Fruit fly (Drosophila melanogaster) whole organism, embryonic: ENCODE results near the gene sima.

Experiments used
- Abd-B ChIP-seq: fragments of 200-800 bp; sonication (Bioruptor generic); optimal IDR thresholded peaks from 2 replicates; lab custom pipeline; 2018; ENCODE audit warnings: missing biosample characterization, mild to moderate bottlenecking, missing genetic modification characterization, moderate library complexity
- Awh ChIP-seq: fragments of 200-800 bp; sonication (Bioruptor generic); IDR thresholded peaks from 2 replicates; pipeline ENCODE4, ENCODE4 v1.3.6; 2022; ENCODE audit warnings: missing biosample characterization, missing genetic modification characterization
- Blimp-1 ChIP-seq: fragments of 200-800 bp; sonication (Bioruptor generic); optimal IDR thresholded peaks from 3 replicates; lab custom pipeline; 2018; ENCODE audit warnings: missing biosample characterization, missing genetic modification characterization, mild to moderate bottlenecking, moderate library complexity, missing genetic modification reagents
- CG14441 ChIP-seq: fragments of 200-800 bp; sonication (Bioruptor generic); IDR thresholded peaks from 2 replicates; pipeline ENCODE4 v1.3.6; 2022; ENCODE audit warnings: missing biosample characterization, missing genetic modification characterization
- CG17186 ChIP-seq: fragments of 200-800 bp; sonication (Bioruptor generic); optimal IDR thresholded peaks from 3 replicates; lab custom pipeline; 2017; ENCODE audit warnings: missing biosample characterization, missing genetic modification reagents, missing genetic modification characterization
- CG17328 ChIP-seq: fragments of 200-800 bp; sonication (Bioruptor generic); IDR thresholded peaks from 2 replicates; pipeline ENCODE4 v1.3.6; 2022; ENCODE audit warnings: missing biosample characterization, missing genetic modification characterization
- CG17361 ChIP-seq: fragments of 200-800 bp; sonication (Bioruptor generic); IDR thresholded peaks from 3 replicates; pipeline ENCODE4 v1.3.6; 2022; ENCODE audit warnings: missing biosample characterization, missing genetic modification characterization
- CG17802 ChIP-seq: fragments of 200-800 bp; sonication (Bioruptor generic); optimal IDR thresholded peaks from 2 replicates; lab custom pipeline; 2018; ENCODE audit warnings: missing biosample characterization, mild to moderate bottlenecking, missing genetic modification characterization, moderate library complexity
- CG17829 ChIP-seq: fragments of 200-800 bp; optimal IDR thresholded peaks from 2 replicates; lab custom pipeline; 2019; ENCODE audit warnings: missing biosample characterization, mild to moderate bottlenecking, missing genetic modification characterization, moderate library complexity
- CG2120 ChIP-seq: fragments of 200-800 bp; sonication (Bioruptor generic); optimal IDR thresholded peaks from 3 replicates; lab custom pipeline; 2016; ENCODE audit warnings: missing biosample characterization, missing genetic modification characterization
- CG31224 ChIP-seq: fragments of 200-800 bp; sonication (Bioruptor generic); IDR thresholded peaks from 2 replicates; pipeline ENCODE4 v1.3.6; 2022; ENCODE audit warnings: missing biosample characterization, missing genetic modification characterization
- CG33213 ChIP-seq: fragments of 200-800 bp; sonication (Bioruptor generic); optimal IDR thresholded peaks from 3 replicates; lab custom pipeline; 2016; ENCODE audit warnings: missing biosample characterization, missing genetic modification characterization
- CG6683 ChIP-seq: fragments of 200-800 bp; sonication (Bioruptor generic); optimal IDR thresholded peaks from 2 replicates; lab custom pipeline; 2017; ENCODE audit warnings: missing biosample characterization, mild to moderate bottlenecking, missing genetic modification characterization, missing genetic modification reagents
- CG8290 ChIP-seq, 3 experiments: fragments of 200-800 bp; sonication (Bioruptor generic); optimal IDR thresholded peaks; 2 replicates each; lab custom pipeline; 2016 to 2019; ENCODE audit warnings: missing biosample characterization in 3 of 3, missing genetic modification characterization in 3 of 3, mild to moderate bottlenecking in 2 of 3, moderate library complexity in 1 of 3
- Dll ChIP-seq: fragments of 200-800 bp; sonication (Bioruptor generic); IDR thresholded peaks from 4 replicates; pipeline ENCODE4 v1.3.6; 2022; ENCODE audit warnings: missing biosample characterization, missing genetic modification characterization; ENCODE audit not compliant: partially characterized antibody
- E2f2 ChIP-seq: fragments of 200-800 bp; sonication (Bioruptor generic); IDR thresholded peaks from 2 replicates; pipeline ENCODE4 v1.3.6; 2022; ENCODE audit warnings: missing biosample characterization, missing genetic modification characterization
- Ets65A ChIP-seq: fragments of 200-800 bp; sonication (Bioruptor generic); peaks from one replicate; lab custom pipeline; 2016; ENCODE audit warnings: missing biosample characterization, missing genetic modification characterization
- Gug ChIP-seq: fragments of 200-800 bp; sonication (Bioruptor generic); IDR thresholded peaks from 4 replicates; pipeline ENCODE4 v1.3.6; 2022; ENCODE audit warnings: missing biosample characterization, missing genetic modification characterization
- HLH3B ChIP-seq: fragments of 200-800 bp; sonication (Bioruptor generic); IDR thresholded peaks from 2 replicates; pipeline ENCODE4 v1.3.6; 2022; ENCODE audit warnings: missing biosample characterization, missing genetic modification characterization
- HLH4C ChIP-seq: fragments of 200-800 bp; sonication (Bioruptor generic); IDR thresholded peaks from 3 replicates; pipeline ENCODE4 v1.3.6; 2022; ENCODE audit warnings: missing biosample characterization, missing genetic modification characterization; ENCODE audit not compliant: partially characterized antibody
- Hand ChIP-seq: fragments of 200-800 bp; sonication (Bioruptor generic); optimal IDR thresholded peaks from 2 replicates; lab custom pipeline; 2017; ENCODE audit warnings: mild to moderate bottlenecking, missing biosample characterization, missing genetic modification reagents, missing genetic modification characterization
- Med ChIP-seq: fragments of 200-800 bp; sonication (Bioruptor generic); peaks from one replicate; lab custom pipeline; 2016; ENCODE audit warnings: missing biosample characterization, missing genetic modification characterization, mild to moderate bottlenecking, inconsistent platforms, moderate library complexity
- NfI ChIP-seq: fragments of 200-800 bp; sonication (Bioruptor generic); optimal IDR thresholded peaks from 3 replicates; lab custom pipeline; 2018; ENCODE audit warnings: missing biosample characterization, mild to moderate bottlenecking, missing genetic modification characterization, moderate library complexity
- Oaz ChIP-seq: fragments of 200-800 bp; sonication (Bioruptor generic); IDR thresholded peaks from 2 replicates; pipeline ENCODE4 v1.3.6; 2022; ENCODE audit warnings: missing biosample characterization, missing genetic modification characterization
- Rfx ChIP-seq: fragments of 200-800 bp; sonication (Bioruptor generic); IDR thresholded peaks from 2 replicates; pipeline ENCODE4 v1.3.6; 2022; ENCODE audit warnings: missing biosample characterization, missing genetic modification characterization
- Sox102F ChIP-seq: fragments of 200-800 bp; sonication (Bioruptor generic); optimal IDR thresholded peaks from 2 replicates; lab custom pipeline; 2018; ENCODE audit warnings: missing biosample characterization, mild to moderate bottlenecking, missing genetic modification characterization, moderate library complexity
- Ssrp ChIP-seq: fragments of 200-800 bp; sonication (Bioruptor generic); optimal IDR thresholded peaks from 2 replicates; lab custom pipeline; 2018; ENCODE audit warnings: missing biosample characterization, mild to moderate bottlenecking, missing genetic modification characterization, moderate library complexity
- az2 ChIP-seq: fragments of 200-800 bp; sonication (Bioruptor generic); optimal IDR thresholded peaks from 3 replicates; lab custom pipeline; 2016; ENCODE audit warnings: missing biosample characterization, missing genetic modification characterization
- chn ChIP-seq: fragments of 200-800 bp; sonication (Bioruptor generic); optimal IDR thresholded peaks from 2 replicates; lab custom pipeline; 2016; ENCODE audit warnings: missing biosample characterization, missing genetic modification characterization
- ci ChIP-seq: fragments of 200-800 bp; sonication (Bioruptor generic); IDR thresholded peaks from 3 replicates; pipeline ENCODE4 v1.3.6; 2022; ENCODE audit warnings: missing biosample characterization, missing genetic modification characterization
- dysf ChIP-seq: fragments of 200-800 bp; sonication (Bioruptor generic); IDR thresholded peaks from 3 replicates; pipeline ENCODE4 v1.3.6; 2022; ENCODE audit warnings: missing biosample characterization, missing genetic modification characterization
- emc ChIP-seq: fragments of 200-800 bp; sonication (Bioruptor generic); optimal IDR thresholded peaks from 2 replicates; lab custom pipeline; 2016; ENCODE audit warnings: missing biosample characterization, missing genetic modification characterization
- lmd ChIP-seq: fragments of 200-800 bp; sonication (Bioruptor generic); IDR thresholded peaks from 2 replicates; pipeline ENCODE4 v1.3.6; 2022; ENCODE audit warnings: missing biosample characterization, missing genetic modification characterization
- phol ChIP-seq: fragments of 200-800 bp; sonication (Bioruptor generic); optimal IDR thresholded peaks from 3 replicates; lab custom pipeline; 2018; ENCODE audit warnings: missing biosample characterization, mild to moderate bottlenecking, missing genetic modification characterization, moderate library complexity
- pita ChIP-seq: fragments of 200-800 bp; sonication (Bioruptor generic); optimal IDR thresholded peaks from 2 replicates; lab custom pipeline; 2017; ENCODE audit warnings: missing biosample characterization, mild to moderate bottlenecking, missing genetic modification characterization
- pnt ChIP-seq: fragments of 200-800 bp; sonication (Bioruptor generic); optimal IDR thresholded peaks from 3 replicates; lab custom pipeline; 2016; ENCODE audit warnings: missing biosample characterization, missing genetic modification characterization
- prd ChIP-seq, 3 experiments: fragments of >200 bp in 2 of 3; fragments of 200-800 bp in 1 of 3; sonication (Bioruptor generic) in 1 of 3; optimal IDR thresholded peaks in 2 of 3; IDR thresholded peaks in 1 of 3; 2 replicates in 2 of 3; 3 replicates in 1 of 3; pipeline versions ENCODE4 v1.3.6 to Lab custom; 2017 to 2022; ENCODE audit warnings: missing biosample characterization in 1 of 3, missing genetic modification characterization in 1 of 3
- pum ChIP-seq: fragments of 200-800 bp; sonication (Bioruptor generic); optimal IDR thresholded peaks from 2 replicates; lab custom pipeline; 2016; ENCODE audit warnings: missing biosample characterization, missing genetic modification characterization
- row ChIP-seq: fragments of 200-800 bp; sonication (Bioruptor generic); IDR thresholded peaks from 3 replicates; pipeline ENCODE4 v1.3.6; 2022; ENCODE audit warnings: missing biosample characterization, missing genetic modification characterization
- sc ChIP-seq, 3 experiments: fragments of >200 bp in 2 of 3; fragments of 200-800 bp in 1 of 3; sonication (Bioruptor generic) in 1 of 3; optimal IDR thresholded peaks; 2 replicates in 2 of 3; 3 replicates in 1 of 3; lab custom pipeline; 2017; ENCODE audit warnings: mild to moderate bottlenecking in 1 of 3, missing biosample characterization in 1 of 3, missing genetic modification characterization in 1 of 3, missing genetic modification reagents in 1 of 3
- shn ChIP-seq: fragments of 200-800 bp; sonication (Bioruptor generic); optimal IDR thresholded peaks from 3 replicates; lab custom pipeline; 2016; ENCODE audit warnings: missing biosample characterization, missing genetic modification characterization
- sima ChIP-seq: fragments of 200-800 bp; sonication (Bioruptor generic); optimal IDR thresholded peaks from 2 replicates; lab custom pipeline; 2016; ENCODE audit warnings: missing biosample characterization, missing genetic modification characterization
- sisA ChIP-seq: fragments of 200-800 bp; sonication (Bioruptor generic); IDR thresholded peaks from 2 replicates; pipeline ENCODE4 v1.3.6; 2022; ENCODE audit warnings: missing biosample characterization, missing genetic modification characterization
- tgo ChIP-seq: fragments of 200-800 bp; sonication (Bioruptor generic); IDR thresholded peaks from 3 replicates; pipeline ENCODE4 v1.3.6; 2022; ENCODE audit warnings: missing biosample characterization, missing genetic modification characterization
- trem ChIP-seq: fragments of 200-800 bp; optimal IDR thresholded peaks from 3 replicates; lab custom pipeline; 2019; ENCODE audit warnings: missing biosample characterization, mild to moderate bottlenecking, missing genetic modification characterization, moderate library complexity
- unpg ChIP-seq: fragments of 200-800 bp; sonication (Bioruptor generic); optimal IDR thresholded peaks from 3 replicates; lab custom pipeline; 2018; ENCODE audit warnings: missing biosample characterization, mild to moderate bottlenecking, missing genetic modification characterization, moderate library complexity
- vnd ChIP-seq: fragments of 200-800 bp; sonication (Bioruptor generic); IDR thresholded peaks from 3 replicates; pipeline ENCODE4 v1.3.6; 2022; ENCODE audit warnings: missing biosample characterization, missing genetic modification characterization; ENCODE audit not compliant: partially characterized antibody
- z ChIP-seq: fragments of 200-800 bp; sonication (Bioruptor generic); IDR thresholded peaks from 3 replicates; pipeline ENCODE4 v1.3.6; 2022; ENCODE audit warnings: missing biosample characterization, missing genetic modification characterization
- zf30C ChIP-seq: fragments of 200-800 bp; sonication (Bioruptor generic); optimal IDR thresholded peaks from 3 replicates; lab custom pipeline; 2018; ENCODE audit warnings: missing biosample characterization, mild to moderate bottlenecking, missing genetic modification characterization

sima gene

DNA sequence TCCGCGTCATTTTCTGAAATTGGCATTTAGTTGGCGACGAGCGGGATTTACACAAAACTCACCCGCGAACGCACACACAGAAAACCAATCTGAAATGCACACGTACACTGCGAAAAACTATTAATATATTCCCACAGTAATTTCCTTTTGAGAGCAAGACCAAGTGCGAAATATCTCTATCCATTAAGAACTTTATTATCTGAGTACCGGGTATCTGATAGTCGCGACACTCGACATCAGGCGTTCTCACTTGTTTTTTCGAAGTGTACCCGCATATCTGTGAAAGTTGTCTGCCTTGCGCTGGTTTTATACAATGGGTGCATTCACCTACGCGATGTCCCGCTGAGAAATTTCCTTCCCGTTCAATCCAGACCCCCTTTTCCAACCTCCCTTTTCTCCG lies 18.0 kb downstream of the sima start (continued):
- no peak for TF ChIP-seq pum (GFP tag; lab: Kevin White, UChicago)
- no peak for TF ChIP-seq Oaz (GFP tag; lab: Robert Waterston, UW)
- no peak for TF ChIP-seq NfI (GFP tag; lab: Kevin White, UChicago)
- TF ChIP-seq row (GFP tag; lab: Robert Waterston, UW), result 0 out of 3 replicates have a peak, but pooled peaks have one; percentile 26
- peak; percentile 40; the same call in 1 of the 2 replicates for TF ChIP-seq HLH3B (GFP tag; lab: Robert Waterston, UW)
- TF ChIP-seq CG17186 (GFP tag; lab: Kevin White, UChicago), result no peak
- TF ChIP-seq az2 (GFP tag; lab: Kevin White, UChicago), result peak; percentile 26
- no peak for TF ChIP-seq sima (GFP tag; lab: Kevin White, UChicago)
- TF ChIP-seq trem (tag; lab: Kevin White, UChicago), result no peak
- no peak for TF ChIP-seq sc (optimal IDR thresholded peaks at IDR 0.05; lab: Kevin White, UChicago)
- TF ChIP-seq sc (GFP tag; optimal IDR thresholded peaks at IDR 0.05; lab: Kevin White, UChicago), result no peak
- TF ChIP-seq pnt (GFP tag; lab: Kevin White, UChicago), result peak; percentile 17
- TF ChIP-seq CG17328 (GFP tag; lab: Robert Waterston, UW), result 0 out of 2 replicates have a peak, but pooled peaks have one; percentile 9
- no peak for TF ChIP-seq emc (GFP tag; lab: Kevin White, UChicago)
- TF ChIP-seq zf30C (GFP tag; lab: Kevin White, UChicago), result no peak
- 0 out of 4 replicates have a peak, but pooled peaks have one; percentile 27 for TF ChIP-seq Gug
- TF ChIP-seq Med (GFP tag; lab: Kevin White, UChicago), result peak; percentile 63
- TF ChIP-seq Ets65A (GFP tag; lab: Kevin White, UChicago), result peak; percentile 60
- TF ChIP-seq sisA, result peak; percentile 38; the same call in 1 of the 2 replicates
- TF ChIP-seq CG33213 (GFP tag; lab: Kevin White, UChicago), result no peak
- no peak for TF ChIP-seq Hand (GFP tag; lab: Kevin White, UChicago)
- no peak for TF ChIP-seq z (GFP tag; lab: Robert Waterston, UW)
- TF ChIP-seq CG17829, result peak; percentile 6
- 0 out of 3 replicates have a peak, but pooled peaks have one; percentile 13 for TF ChIP-seq dysf (GFP tag; lab: Robert Waterston, UW)
- TF ChIP-seq chn (GFP tag; lab: Kevin White, UChicago), result peak; percentile 8
- TF ChIP-seq HLH4C, result peak; percentile 72
- TF ChIP-seq vnd (GFP tag; lab: Robert Waterston, UW), result peak; percentile 16; the same call in 1 of the 3 replicates
- TF ChIP-seq Dll (GFP tag; lab: Robert Waterston, UW), result no peak
- TF ChIP-seq CG17802 (tag; lab: Kevin White, UChicago), result no peak
- peak; percentile 41 for TF ChIP-seq Sox102F (GFP tag; lab: Kevin White, UChicago)
- peak; percentile 22; the same call in 1 of the 3 replicates for TF ChIP-seq ci
- TF ChIP-seq, all 482 proteins: peak for 55

- TF ChIP-seq E2f2 (peak; percentile 8; the same call in 1 of the 2 replicates), CG6683 (GFP tag; lab: Kevin White, UChicago) (no peak), lmd (GFP tag; lab: Robert Waterston, UW) (0 out of 2 replicates have a peak, but pooled peaks have one; percentile 32), Awh (GFP tag; lab: Robert Waterston, UW) (peak; percentile 29; the same call in 1 of the 2 replicates), CG17361 (GFP tag; lab: Robert Waterston, UW) (0 out of 3 replicates have a peak, but pooled peaks have one; percentile 13), tgo (GFP tag; lab: Robert Waterston, UW) (0 out of 3 replicates have a peak, but pooled peaks have one; percentile 16), CG14441 (peak; percentile 33), shn (GFP tag; lab: Kevin White, UChicago) (no peak), prd (optimal IDR thresholded peaks at IDR 0.05; lab: Kevin White, UChicago) (no peak), prd (GFP tag; IDR thresholded peaks at IDR 0.05; lab: Robert Waterston, UW) (peak; percentile 26; the same call in 1 of the 3 replicates), Abd-B (GFP tag; lab: Kevin White, UChicago) (peak; percentile 26), pita (no peak), phol (tag; lab: Kevin White, UChicago) (peak; percentile 24), Blimp-1 (GFP tag; lab: Kevin White, UChicago) (peak; percentile 40), CG8290 (GFP tag; optimal IDR thresholded peaks at IDR 0.05; lab: Kevin White, UChicago) (no peak), CG8290 (tag; optimal IDR thresholded peaks at IDR 0.05; lab: Kevin White, UChicago) (peak in 1 of 2 experiments; percentile 4), Rfx (GFP tag; lab: Robert Waterston, UW) (0 out of 2 replicates have a peak, but pooled peaks have one; percentile 15), unpg (peak; percentile 14), Ssrp (tag; lab: Kevin White, UChicago) (peak; percentile 20), CG31224 (GFP tag; lab: Robert Waterston, UW) (0 out of 2 replicates have a peak, but pooled peaks have one; percentile 18), CG2120 (peak; percentile 32)
These were observed 25.1 kb downstream of the sima start for dm6 chr3R:30083215-30083614.
